Fruit fly (Drosophila melanogaster): ENCODE results near the gene CG12219.

Gene CG12219

dm6 chrX:6291083-6291699 is 9.9 kb downstream of the CG12219 start, which contains the start of the genes Rpt4 and mldr (continued):
- TF ChIP-seq ssp (GFP tag; IDR thresholded peaks at IDR 0.05) (no peak), caup (GFP tag; optimal IDR thresholded peaks at IDR 0.05; ENCODE audit: severe bottlenecking) (no peak), CG4707 (GFP tag; optimal IDR thresholded peaks at IDR 0.05) (no peak), Hr51 (GFP tag; optimal IDR thresholded peaks at IDR 0.05) (no peak), unc-4 (GFP tag; IDR thresholded peaks at IDR 0.05; ENCODE audit: partially characterized antibody) (peak; percentile 41), MTF-1 (GFP tag; optimal IDR thresholded peaks at IDR 0.05; ENCODE audit: borderline replicate concordance) (no peak), CG18599 (GFP tag; optimal IDR thresholded peaks at IDR 0.05) (no peak), salm (tag; optimal IDR thresholded peaks at IDR 0.05) (no peak), CG16863 (GFP tag; optimal IDR thresholded peaks at IDR 0.05) (no peak), CG15514 (GFP tag; optimal IDR thresholded peaks at IDR 0.05) (peak; percentile 57), ftz-f1 (GFP tag; optimal IDR thresholded peaks at IDR 0.05) (no peak), Nf-YA (GFP tag; IDR thresholded peaks at IDR 0.05) (no peak), CG31441 (GFP tag; IDR thresholded peaks at IDR 0.05) (no peak), CG6683 (GFP tag; optimal IDR thresholded peaks at IDR 0.05) (no peak), az2 (GFP tag; optimal IDR thresholded peaks at IDR 0.05) (no peak), CkIIα-i1 (GFP tag; IDR thresholded peaks at IDR 0.05) (no peak), CG2712 (tag; optimal IDR thresholded peaks at IDR 0.05) (peak; percentile 18), gsb (GFP tag; IDR thresholded peaks at IDR 0.05) (no peak), CG7839 (tag; optimal IDR thresholded peaks at IDR 0.05) (no peak), Ptx1 (GFP tag; IDR thresholded peaks at IDR 0.05) (no peak), CG10565 (GFP tag; optimal IDR thresholded peaks at IDR 0.05) (no peak), twi (tag; optimal IDR thresholded peaks at IDR 0.05) (no peak), Taf1 (GFP tag; IDR thresholded peaks at IDR 0.05) (no peak), Mad (GFP tag; optimal IDR thresholded peaks at IDR 0.05) (no peak), emc (GFP tag; optimal IDR thresholded peaks at IDR 0.05) (no peak), CG4730 (GFP tag; IDR thresholded peaks at IDR 0.05) (no peak), fd64A (GFP tag; optimal IDR thresholded peaks at IDR 0.05) (no peak), Bdp1 (GFP tag; optimal IDR thresholded peaks at IDR 0.05) (no peak), CG6254 (GFP tag; optimal IDR thresholded peaks at IDR 0.05) (no peak), aop (GFP tag; IDR thresholded peaks at IDR 0.05) (no peak), CG9932 (GFP tag; IDR thresholded peaks at IDR 0.05) (no peak), bigmax (GFP tag; optimal IDR thresholded peaks at IDR 0.05) (no peak), onecut (GFP tag; IDR thresholded peaks at IDR 0.05) (no peak), zfh2 (GFP tag; optimal IDR thresholded peaks at IDR 0.05) (no peak), CG3726 (GFP tag; IDR thresholded peaks at IDR 0.05) (no peak), CG30403 (GFP tag; optimal IDR thresholded peaks at IDR 0.05) (no peak), chif (GFP tag; optimal IDR thresholded peaks at IDR 0.05) (no peak), Max (GFP tag; optimal IDR thresholded peaks at IDR 0.05) (no peak), pnt (GFP tag; optimal IDR thresholded peaks at IDR 0.05) (no peak), chn (GFP tag; optimal IDR thresholded peaks at IDR 0.05) (no peak), sqz (GFP tag; optimal IDR thresholded peaks at IDR 0.05) (no peak), trh (GFP tag; optimal IDR thresholded peaks at IDR 0.05) (no peak), Fer1 (GFP tag; optimal IDR thresholded peaks at IDR 0.05) (peak; percentile 12), CG6854 (GFP tag; optimal IDR thresholded peaks at IDR 0.05) (no peak), Oli (tag; optimal IDR thresholded peaks at IDR 0.05) (no peak), CG14965 (GFP tag; optimal IDR thresholded peaks at IDR 0.05; ENCODE audit: borderline replicate concordance) (no peak), Elba2 (GFP tag; optimal IDR thresholded peaks at IDR 0.05) (peak; percentile 77), CG17829 (tag; optimal IDR thresholded peaks at IDR 0.05) (peak; percentile 31), CG31365 (tag; optimal IDR thresholded peaks at IDR 0.05) (no peak), CG33557 (GFP tag; optimal IDR thresholded peaks at IDR 0.05) (no peak), bowl (GFP tag; IDR thresholded peaks at IDR 0.05) (no peak)
